Worm (Caenorhabditis elegans): ENCODE results near the gene ttr-47.

ce11 chrV:8938943-8939342, 16.1 kb downstream of the ttr-47 start:
- TF ChIP-seq sem-2 (GFP tag; optimal IDR thresholded peaks at IDR 0.05): no peak
- no peak for TF ChIP-seq unc-62 (GFP tag; optimal IDR thresholded peaks at IDR 0.05)
- no peak for TF ChIP-seq unc-39 (tag; optimal IDR thresholded peaks at IDR 0.05)
- TF ChIP-seq ztf-11 (tag; optimal IDR thresholded peaks at IDR 0.05): no peak
- no peak for TF ChIP-seq nhr-12 (tag; optimal IDR thresholded peaks at IDR 0.05)
- TF ChIP-seq sptf-1 (tag; optimal IDR thresholded peaks at IDR 0.05): no peak
- no peak for TF ChIP-seq tbx-8 (GFP tag; optimal IDR thresholded peaks at IDR 0.05)
- TF ChIP-seq M03D4.4 (tag; optimal IDR thresholded peaks at IDR 0.05): no peak
- TF ChIP-seq nhr-237 (tag; optimal IDR thresholded peaks at IDR 0.05): no peak
- no peak for TF ChIP-seq zip-8 (tag; optimal IDR thresholded peaks at IDR 0.05)
- no peak for TF ChIP-seq pha-4 (tag; optimal IDR thresholded peaks at IDR 0.05)
- TF ChIP-seq elt-3 (tag; optimal IDR thresholded peaks at IDR 0.05): no peak
- no peak for TF ChIP-seq mep-1 (tag; optimal IDR thresholded peaks at IDR 0.05)

Measured in whole organism, mixed stage, embryonic.